Fruit fly (Drosophila melanogaster) whole organism, prepupa: ENCODE data around the gene CG11374.

ENCODE experiments used
- Eip93F ChIP-seq: fragments of 200-800 bp; sonication (Bioruptor generic); optimal IDR thresholded peaks from 2 replicates; lab custom pipeline; 2016; ENCODE audit warnings: missing biosample characterization, mild to moderate bottlenecking, missing genetic modification characterization
- Lpt ChIP-seq: fragments of 200-800 bp; sonication (Bioruptor generic); optimal IDR thresholded peaks from 3 replicates; lab custom pipeline; 2016; ENCODE audit warnings: missing biosample characterization, missing genetic modification characterization
- dac ChIP-seq: fragments of 200-800 bp; sonication (Bioruptor generic); optimal IDR thresholded peaks from 2 replicates; lab custom pipeline; 2017; ENCODE audit warnings: missing biosample characterization, mild to moderate bottlenecking, missing genetic modification characterization

DNA sequence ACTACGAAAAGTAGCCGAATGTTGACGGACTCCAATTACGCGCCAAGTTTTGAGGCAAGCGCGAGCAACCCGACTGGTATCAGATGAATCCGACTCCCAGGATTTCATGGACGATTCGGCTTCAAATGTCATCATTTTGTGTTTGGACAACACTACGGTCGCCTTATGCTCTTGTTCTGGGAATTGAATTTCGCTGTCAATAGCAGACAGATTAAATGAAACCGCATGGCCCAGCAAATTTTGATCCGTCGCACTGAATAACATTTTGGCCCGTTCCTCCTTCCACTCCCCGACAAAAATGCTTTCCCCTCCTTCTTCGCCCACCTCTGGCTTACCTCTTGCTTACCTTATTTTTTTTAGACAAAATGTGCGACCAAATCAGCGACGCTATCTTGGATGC, 33.9 kb downstream of the CG11374 start:
- TF ChIP-seq dac (GFP tag; lab: Kevin White, UChicago) (no peak), Lpt (GFP tag; lab: Kevin White, UChicago) (no peak), Eip93F (GFP tag; lab: Kevin White, UChicago) (no peak)
